Worm (Caenorhabditis elegans) whole organism, L4 larva: Measurements from ENCODE around the gene F34H10.5.

Source experiments
- F26F4.8 ChIP-seq: fragments of 200-800 bp; sonication (Bioruptor generic); conservative IDR thresholded peaks from 2 replicates; pipeline ENCODE4 v1.3.6; 2022; ENCODE audit warnings: missing genetic modification characterization, missing compliant biosample characterization
- F37D6.2 ChIP-seq: sonication (generic microtip); optimal IDR thresholded peaks from 2 replicates; lab custom pipeline; 2016; ENCODE audit warnings: mild to moderate bottlenecking, missing genetic modification characterization, missing compliant biosample characterization
- F44E2.7 ChIP-seq: fragments of 200-800 bp; sonication (Bioruptor generic); IDR thresholded peaks from 2 replicates; pipeline ENCODE4 v2.1.2; 2022; ENCODE audit warnings: missing genetic modification characterization, missing compliant biosample characterization
- T20F7.1 ChIP-seq: fragments of 200-800 bp; sonication (Bioruptor generic); optimal IDR thresholded peaks from 2 replicates; lab custom pipeline; 2018; ENCODE audit warnings: mild to moderate bottlenecking, missing genetic modification characterization, missing compliant biosample characterization
- T26A8.4 ChIP-seq: fragments of 200-800 bp; sonication (Bioruptor generic); IDR thresholded peaks from 2 replicates; pipeline ENCODE4 v1.3.6; 2022; ENCODE audit warnings: missing genetic modification characterization, missing compliant biosample characterization
- Y5F2A.4 ChIP-seq: fragments of 200-800 bp; sonication (Bioruptor generic); optimal IDR thresholded peaks from 2 replicates; lab custom pipeline; 2018; ENCODE audit warnings: mild to moderate bottlenecking, missing genetic modification characterization, missing compliant biosample characterization
- ZK546.5 ChIP-seq, 2 experiments: sonication (generic microtip); optimal IDR thresholded peaks; 2 replicates each; lab custom pipeline; 2017; ENCODE audit warnings: missing biosample characterization in 2 of 2, missing genetic modification characterization in 2 of 2
- aha-1 ChIP-seq: fragments of 150-350 bp; peaks from one replicate; lab custom pipeline; 2014; ENCODE audit warnings: missing biosample characterization, missing genetic modification characterization
- attf-4 ChIP-seq: sonication (generic microtip); optimal IDR thresholded peaks from 3 replicates; lab custom pipeline; 2017; ENCODE audit warnings: missing biosample characterization, missing genetic modification characterization
- ceh-20 ChIP-seq: fragments of 200-800 bp; sonication (Bioruptor generic); IDR thresholded peaks from 2 replicates; pipeline ENCODE4 v1.3.6; 2022; ENCODE audit warnings: missing genetic modification reagents, missing genetic modification characterization, missing compliant biosample characterization
- ceh-32 ChIP-seq: sonication (generic microtip); optimal IDR thresholded peaks from 2 replicates; lab custom pipeline; 2016; ENCODE audit warnings: mild to moderate bottlenecking, missing genetic modification characterization, missing compliant biosample characterization; ENCODE audit not compliant: poor library complexity
- ceh-62 ChIP-seq: sonication (generic microtip); optimal IDR thresholded peaks from 2 replicates; lab custom pipeline; 2017; ENCODE audit warnings: missing biosample characterization, missing genetic modification characterization
- ceh-82 ChIP-seq: sonication (generic microtip); optimal IDR thresholded peaks from 2 replicates; lab custom pipeline; 2017; ENCODE audit warnings: missing biosample characterization, missing genetic modification characterization
- ces-1 ChIP-seq: fragments of 150-350 bp; sonication (generic microtip); optimal IDR thresholded peaks from 4 replicates; lab custom pipeline; 2014; ENCODE audit warnings: missing biosample characterization, missing genetic modification reagents, missing genetic modification characterization
- daf-12 ChIP-seq: fragments of 150-350 bp; optimal IDR thresholded peaks from 2 replicates; lab custom pipeline; 2014; ENCODE audit warnings: missing biosample characterization, missing genetic modification reagents, missing genetic modification characterization
- daf-16 ChIP-seq, 3 experiments: sonication (generic microtip); optimal IDR thresholded peaks; 2 replicates each; lab custom pipeline; 2016 to 2017; ENCODE audit warnings: missing genetic modification characterization in 3 of 3, missing genetic modification reagents in 3 of 3, mild to moderate bottlenecking in 2 of 3, missing compliant biosample characterization in 2 of 3, missing biosample characterization in 1 of 3, moderate library complexity in 1 of 3
- daf-19 ChIP-seq: fragments of 200-800 bp; sonication (Bioruptor generic); conservative IDR thresholded peaks from 2 replicates; pipeline ENCODE4 v1.3.6; 2022; ENCODE audit warnings: missing genetic modification characterization, missing compliant biosample characterization
- dmd-6 ChIP-seq: fragments of 200-800 bp; sonication (Bioruptor generic); IDR thresholded peaks from 2 replicates; pipeline ENCODE4 v1.3.6; 2022; ENCODE audit warnings: missing genetic modification reagents, missing genetic modification characterization, missing compliant biosample characterization
- dpl-1 ChIP-seq: fragments of 150-350 bp; optimal IDR thresholded peaks from 2 replicates; lab custom pipeline; 2014; ENCODE audit warnings: missing biosample characterization, missing genetic modification reagents, missing genetic modification characterization
- dve-1 ChIP-seq: sonication (generic microtip); optimal IDR thresholded peaks from 2 replicates; lab custom pipeline; 2017; ENCODE audit warnings: antibody characterized with exemption, mild to moderate bottlenecking, missing genetic modification characterization, missing compliant biosample characterization; ENCODE audit not compliant: insufficient read depth
- gei-8 ChIP-seq: fragments of 200-800 bp; sonication (Bioruptor generic); optimal IDR thresholded peaks from 2 replicates; lab custom pipeline; 2018; ENCODE audit warnings: mild to moderate bottlenecking, missing genetic modification characterization, missing compliant biosample characterization
- hlh-11 ChIP-seq: fragments of 200-800 bp; sonication (Bioruptor generic); optimal IDR thresholded peaks from 2 replicates; lab custom pipeline; 2018; ENCODE audit warnings: mild to moderate bottlenecking, missing genetic modification characterization, missing compliant biosample characterization
- jun-1 ChIP-seq: fragments of 150-350 bp; optimal IDR thresholded peaks from 2 replicates; lab custom pipeline; 2014; ENCODE audit warnings: missing biosample characterization, missing genetic modification reagents, missing genetic modification characterization
- lin-15B ChIP-seq: fragments of 150-350 bp; sonication (generic microtip); optimal IDR thresholded peaks from 3 replicates; lab custom pipeline; 2014; ENCODE audit warnings: missing biosample characterization, missing genetic modification characterization
- lin-38 ChIP-seq: fragments of 200-800 bp; sonication (Bioruptor generic); IDR thresholded peaks from 2 replicates; pipeline ENCODE4 v1.3.6; 2022; ENCODE audit warnings: missing genetic modification reagents, missing genetic modification characterization, missing compliant biosample characterization
- lin-39 ChIP-seq: fragments of 150-350 bp; optimal IDR thresholded peaks from 2 replicates; lab custom pipeline; 2014; ENCODE audit warnings: missing biosample characterization, missing genetic modification reagents, missing genetic modification characterization
- lsy-2 ChIP-seq, 2 experiments: fragments of 150-350 bp in 1 of 2; sonication (generic microtip) in 1 of 2; optimal IDR thresholded peaks; 2 replicates each; lab custom pipeline; 2014 to 2017; ENCODE audit warnings: missing biosample characterization in 2 of 2, missing genetic modification characterization in 2 of 2
- madf-5 ChIP-seq, 2 experiments: fragments of 200-800 bp; sonication (Bioruptor generic); IDR thresholded peaks; 2 replicates each; pipeline ENCODE4 v1.3.6; 2022; ENCODE audit warnings: missing compliant biosample characterization in 2 of 2, missing genetic modification characterization in 2 of 2
- mxl-2 ChIP-seq: fragments of 200-800 bp; sonication (Bioruptor generic); conservative IDR thresholded peaks from 2 replicates; pipeline ENCODE4 v1.3.6; 2022; ENCODE audit warnings: missing genetic modification reagents, missing genetic modification characterization, missing compliant biosample characterization
- mxl-3 ChIP-seq: fragments of 200-800 bp; sonication (Bioruptor generic); optimal IDR thresholded peaks from 2 replicates; lab custom pipeline; 2018; ENCODE audit warnings: mild to moderate bottlenecking, missing genetic modification characterization, missing compliant biosample characterization
- nhr-28 ChIP-seq: fragments of 150-350 bp; optimal IDR thresholded peaks from 2 replicates; lab custom pipeline; 2014; ENCODE audit warnings: missing biosample characterization, missing genetic modification characterization
- nhr-42 ChIP-seq: fragments of 200-800 bp; sonication (Bioruptor generic); IDR thresholded peaks from 2 replicates; pipeline ENCODE4 v1.3.6; 2022; ENCODE audit warnings: missing genetic modification characterization, missing compliant biosample characterization
- nhr-76 ChIP-seq: fragments of 150-350 bp; optimal IDR thresholded peaks from 2 replicates; lab custom pipeline; 2014; ENCODE audit warnings: missing biosample characterization, missing genetic modification characterization
- nhr-77 ChIP-seq: fragments of 150-350 bp; optimal IDR thresholded peaks from 2 replicates; lab custom pipeline; 2014; ENCODE audit warnings: missing biosample characterization, missing genetic modification characterization
- php-3 ChIP-seq: fragments of 200-800 bp; sonication (Bioruptor generic); IDR thresholded peaks from 2 replicates; pipeline ENCODE4 v1.3.6; 2022; ENCODE audit warnings: missing genetic modification reagents, missing genetic modification characterization, missing compliant biosample characterization
- pqm-1 ChIP-seq: sonication (generic microtip); optimal IDR thresholded peaks from 2 replicates; lab custom pipeline; 2017; ENCODE audit warnings: missing biosample characterization, missing genetic modification characterization
- rbr-2 ChIP-seq: sonication (generic microtip); optimal IDR thresholded peaks from 2 replicates; lab custom pipeline; 2016; ENCODE audit warnings: missing genotype, missing genetic modification characterization, missing compliant biosample characterization
- set-16 ChIP-seq: fragments of 200-800 bp; sonication (Bioruptor generic); IDR thresholded peaks from 2 replicates; pipeline ENCODE4 v1.3.6; 2022; ENCODE audit warnings: missing genetic modification reagents, missing genetic modification characterization, missing compliant biosample characterization
- tag-97 ChIP-seq: fragments of 200-800 bp; sonication (Bioruptor generic); IDR thresholded peaks from 2 replicates; pipeline ENCODE4 v1.3.6; 2022; ENCODE audit warnings: missing genetic modification characterization, missing compliant biosample characterization
- tra-1 ChIP-seq: fragments of 200-800 bp; sonication (Bioruptor generic); IDR thresholded peaks from 2 replicates; pipeline ENCODE4 v1.3.6; 2022; ENCODE audit warnings: missing genetic modification reagents, missing genetic modification characterization, missing compliant biosample characterization
- unc-130 ChIP-seq: sonication (generic microtip); optimal IDR thresholded peaks from 2 replicates; lab custom pipeline; 2016; ENCODE audit warnings: missing genetic modification reagents, missing genetic modification characterization, missing compliant biosample characterization
- vab-7 ChIP-seq: fragments of 200-800 bp; sonication (Bioruptor generic); IDR thresholded peaks from 2 replicates; pipeline ENCODE4 v1.3.6; 2022; ENCODE audit warnings: missing genetic modification reagents, missing genetic modification characterization, missing compliant biosample characterization
- zip-11 ChIP-seq: fragments of 200-800 bp; sonication (Bioruptor generic); IDR thresholded peaks from 2 replicates; pipeline ENCODE4 v1.3.6; 2022; ENCODE audit warnings: missing genetic modification characterization, missing compliant biosample characterization
- zip-2 ChIP-seq: fragments of 150-350 bp; optimal IDR thresholded peaks from 2 replicates; lab custom pipeline; 2014; ENCODE audit warnings: missing biosample characterization, missing genetic modification characterization

The F34H10.5 gene

DNA sequence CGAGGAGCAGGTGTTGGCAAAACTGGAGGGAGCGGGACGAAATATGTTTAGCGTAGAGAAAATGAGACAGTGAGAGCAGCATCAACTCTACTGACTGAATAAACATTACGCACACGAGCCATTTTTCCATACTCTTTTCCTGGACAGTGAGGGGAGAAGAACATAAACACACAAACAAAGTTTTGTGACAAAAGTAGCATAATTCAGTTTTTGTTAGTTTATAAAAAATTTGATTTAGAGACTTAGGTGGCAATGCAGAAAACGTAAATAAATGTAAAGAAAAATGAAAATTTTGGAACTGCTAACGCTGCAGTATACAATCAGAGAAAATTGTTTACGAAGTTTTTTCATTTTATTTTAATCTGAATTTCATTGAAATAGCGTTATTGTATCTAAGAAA lies 37.8 kb downstream of the F34H10.5 start (continued):
- TF ChIP-seq lin-15B (tag; lab: Kevin White, UChicago) (no peak), dve-1 (no peak), zip-2 (tag; lab: Kevin White, UChicago) (no peak), set-16 (GFP tag; lab: Robert Waterston, UW) (no peak)
- TF ChIP-seq, all 104 proteins: peak for 4

DNA sequence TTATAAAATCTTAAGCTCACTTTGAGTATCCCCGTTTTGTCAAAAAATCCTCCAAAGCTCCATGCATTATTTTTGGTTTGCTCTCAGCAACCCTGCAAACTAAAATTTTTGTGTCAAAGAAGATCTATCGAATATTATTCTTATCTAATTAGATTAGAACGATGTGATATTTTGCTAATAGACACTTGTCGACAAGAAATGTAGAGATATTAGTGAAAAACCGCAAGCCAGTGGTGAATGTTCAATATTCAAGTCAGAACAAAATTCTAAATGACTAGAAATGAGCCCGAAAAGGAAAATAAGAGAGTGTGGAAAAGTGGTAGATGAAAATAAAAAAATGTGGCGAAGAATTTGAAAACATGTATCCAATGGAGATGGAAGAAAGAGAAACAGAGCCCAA lies 39.3 kb downstream of the F34H10.5 start, which contains the start of gene C43C3.4:
TSS of gene C43C3.4 (minus strand) at position 101 of the 400 bp plus-strand sequence.
- TF ChIP-seq unc-130 (GFP tag; lab: Kevin White, UChicago), result no peak
- no peak for TF ChIP-seq dve-1
- no peak for TF ChIP-seq vab-7
- no peak for TF ChIP-seq ZK546.5 (tag; optimal IDR thresholded peaks at IDR 0.05; lab: Kevin White, UChicago)
- TF ChIP-seq, all 104 proteins: peak for 0

DNA sequence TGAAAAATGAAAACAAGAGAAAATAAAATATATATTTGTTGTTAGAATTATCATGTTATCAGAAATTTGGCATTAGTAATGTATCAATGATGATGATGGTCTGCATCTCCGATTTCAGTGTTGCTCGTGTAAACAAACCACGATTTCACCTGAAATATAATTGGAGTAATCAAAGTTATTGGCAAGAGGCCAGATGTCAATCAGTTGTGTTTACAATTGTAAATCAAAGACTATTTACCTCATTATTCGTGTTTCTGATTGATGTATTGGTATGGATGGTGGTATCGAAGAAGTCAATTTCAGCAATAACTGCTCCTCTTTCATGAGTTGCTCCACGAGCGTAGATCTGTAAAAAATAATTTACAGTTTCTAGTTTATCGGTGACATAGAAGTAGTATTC lies 40.5 kb downstream of the F34H10.5 start:
- TF ChIP-seq dve-1 (peak; percentile 63), dmd-6 (GFP tag; lab: Robert Waterston, UW) (peak; percentile 76), php-3 (GFP tag; lab: Robert Waterston, UW) (0 out of 2 replicates have a peak, but pooled peaks have one; percentile 16), mxl-2 (no peak), ceh-20 (GFP tag; lab: Robert Waterston, UW) (0 out of 2 replicates have a peak, but pooled peaks have one; percentile 25), ceh-82 (tag; lab: Kevin White, UChicago) (no peak), tra-1 (GFP tag; lab: Robert Waterston, UW) (peak; percentile 60; the same call in 1 of the 2 replicates), gei-8 (GFP tag; lab: Kevin White, UChicago) (no peak), madf-5 (GFP tag; IDR thresholded peaks at IDR 0.05; lab: Robert Waterston, UW) (no peak), daf-16 (GFP tag; optimal IDR thresholded peaks at IDR 0.05; lab: Kevin White, UChicago) (no peak), daf-16 (tag; optimal IDR thresholded peaks at IDR 0.05; lab: Kevin White, UChicago) (peak; percentile 97), hlh-11 (tag; lab: Kevin White, UChicago) (peak; percentile 12), zip-11 (GFP tag; lab: Robert Waterston, UW) (no peak), nhr-28 (no peak), ceh-62 (no peak), T20F7.1 (no peak), dpl-1 (GFP tag; lab: Kevin White, UChicago) (no peak)

DNA sequence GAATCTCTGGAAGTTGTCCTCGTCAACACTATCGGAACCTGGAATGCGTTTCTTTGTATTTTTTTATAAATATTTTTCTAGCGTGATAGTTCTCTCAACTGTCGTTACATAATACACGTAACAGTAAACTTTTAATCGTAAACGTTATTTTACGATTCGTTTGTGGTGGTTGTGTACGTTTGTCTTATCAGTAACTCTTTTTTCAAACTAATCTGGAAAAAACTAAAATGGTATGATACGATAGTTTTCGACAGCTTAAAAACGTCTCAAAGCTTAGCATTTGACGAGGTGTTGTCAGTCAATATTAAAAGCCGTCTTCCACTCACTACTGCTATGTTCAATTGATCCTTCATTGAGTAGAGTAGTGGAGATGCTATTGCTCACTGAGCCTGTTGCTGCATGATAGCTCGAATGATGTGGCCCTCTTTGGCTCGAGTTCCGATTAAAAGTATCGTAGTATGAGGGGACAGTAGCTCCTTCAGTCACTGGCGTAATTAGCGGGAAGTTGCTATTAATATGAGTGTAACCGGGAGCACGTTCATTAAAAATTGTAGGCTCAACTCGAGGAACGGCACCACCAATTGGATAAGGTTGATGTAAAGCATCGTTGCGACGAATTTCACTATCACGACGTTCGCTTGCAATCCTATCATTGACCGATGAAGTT lies 41.4 kb downstream of the F34H10.5 start:
- TF ChIP-seq hlh-11 (tag; lab: Kevin White, UChicago) (peak; percentile 22), lsy-2 (tag; optimal IDR thresholded peaks at IDR 0.05; lab: Kevin White, UChicago) (no peak), aha-1 (peak; percentile 95), F26F4.8 (GFP tag; lab: Robert Waterston, UW) (no peak), T26A8.4 (GFP tag; lab: Robert Waterston, UW) (peak; percentile 28; the same call in 1 of the 2 replicates), daf-12 (tag; lab: Kevin White, UChicago) (no peak), ceh-32 (tag; lab: Kevin White, UChicago) (no peak), lin-38 (GFP tag; lab: Robert Waterston, UW) (no peak), F37D6.2 (tag; lab: Kevin White, UChicago) (no peak), nhr-28 (peak; percentile 42), T20F7.1 (no peak), rbr-2 (tag; lab: Kevin White, UChicago) (no peak), dve-1 (peak; percentile 59), F44E2.7 (GFP tag; lab: Robert Waterston, UW) (no peak), tag-97 (GFP tag; lab: Robert Waterston, UW) (no peak), nhr-77 (tag; lab: Kevin White, UChicago) (no peak), mxl-3 (no peak), dmd-6 (GFP tag; lab: Robert Waterston, UW) (peak; percentile 29; the same call in 1 of the 2 replicates), ces-1 (GFP tag; lab: Kevin White, UChicago) (no peak), ZK546.5 (tag; optimal IDR thresholded peaks at IDR 0.05; lab: Kevin White, UChicago) (no peak), pqm-1 (tag; lab: Kevin White, UChicago) (peak; percentile 64), nhr-76 (tag; lab: Kevin White, UChicago) (no peak), Y5F2A.4 (GFP tag; lab: Kevin White, UChicago) (no peak), jun-1 (tag; lab: Kevin White, UChicago) (no peak), daf-19 (no peak), nhr-42 (no peak), php-3 (GFP tag; lab: Robert Waterston, UW) (peak; percentile 50; the same call in 1 of the 2 replicates), attf-4 (tag; lab: Kevin White, UChicago) (no peak), lin-39 (tag; lab: Kevin White, UChicago) (no peak), set-16 (GFP tag; lab: Robert Waterston, UW) (no peak)
